Fruit fly (Drosophila melanogaster): ENCODE results near the gene CG43755.

Gene CG43755

dm6 chr2L:292301-292700 is 37.3 kb downstream of the CG43755 start, which contains the start of gene CG11562:
TSS of gene CG11562 (plus strand) at chr2L:292419.
- no peak for TF ChIP-seq CG1620 (GFP tag; optimal IDR thresholded peaks at IDR 0.05)

DNA sequence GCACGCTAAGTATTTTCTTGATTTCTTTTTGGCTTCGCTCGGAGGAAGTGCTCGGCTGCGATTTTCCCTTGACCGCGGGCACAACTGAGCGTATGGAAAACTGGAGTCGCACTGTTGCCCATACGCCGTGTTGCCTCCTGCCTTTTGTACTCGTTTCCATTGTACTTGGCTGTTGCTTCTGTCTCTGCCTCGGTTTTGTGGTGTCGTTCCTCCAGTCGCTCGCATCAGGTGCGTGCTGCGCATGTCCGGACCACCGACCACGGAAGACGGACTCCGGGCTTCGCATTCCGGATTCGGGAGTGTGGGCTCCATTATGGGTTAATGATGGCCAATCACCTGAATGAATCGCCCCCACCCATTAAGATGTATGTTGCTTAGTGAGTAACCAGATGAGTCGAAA is 37.9 kb downstream of the CG43755 start, which contains the start of gene CG3625:
Gene CG3625 (minus strand): TSS at position 139 of the 400 bp plus-strand sequence.
- TF ChIP-seq tj (GFP tag; optimal IDR thresholded peaks at IDR 0.05) (no peak), CG7101 (tag; optimal IDR thresholded peaks at IDR 0.05) (no peak)

DNA sequence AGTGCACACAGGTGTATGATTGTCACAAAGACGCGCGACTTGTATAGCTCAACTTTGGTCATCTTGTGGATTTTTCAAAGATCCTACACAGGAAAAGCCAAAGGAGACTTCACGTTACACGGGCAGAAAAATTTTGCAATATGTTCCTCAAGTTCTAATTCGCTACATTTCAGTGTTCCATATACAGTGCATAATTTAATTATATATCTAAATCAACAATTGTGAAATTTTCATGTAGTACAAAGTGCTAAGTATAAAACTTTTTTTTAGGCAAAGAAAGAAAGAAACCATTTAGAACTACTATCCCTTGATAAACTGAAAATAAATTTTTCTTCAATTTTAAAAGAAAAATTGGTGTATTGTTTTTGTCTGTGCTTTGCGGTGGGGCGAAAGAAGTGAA is 38.6 kb downstream of the CG43755 start:
- no peak for TF ChIP-seq cic (GFP tag; optimal IDR thresholded peaks at IDR 0.05)

- TF ChIP-seq CG5204 (GFP tag; optimal IDR thresholded peaks at IDR 0.05) (no peak), bab1 (GFP tag; optimal IDR thresholded peaks at IDR 0.05) (no peak), Mnt (GFP tag; optimal IDR thresholded peaks at IDR 0.05) (no peak)
Measured at dm6 chr2L:290373-290772, 39.2 kb downstream of the CG43755 start.

- TF ChIP-seq toe (GFP tag; optimal IDR thresholded peaks at IDR 0.05) (no peak), CG33017 (tag; optimal IDR thresholded peaks at IDR 0.05) (no peak), ovo (GFP tag; optimal IDR thresholded peaks at IDR 0.05) (no peak), CG5204 (GFP tag; optimal IDR thresholded peaks at IDR 0.05) (no peak), CG11617 (GFP tag; optimal IDR thresholded peaks at IDR 0.05) (no peak), Mnt (GFP tag; optimal IDR thresholded peaks at IDR 0.05) (no peak)
Measured at dm6 chr2L:289044-289443, 40.5 kb downstream of the CG43755 start, which contains the start of gene Amnionless. TSS of gene Amnionless (minus strand) at chr2L:289144.

DNA sequence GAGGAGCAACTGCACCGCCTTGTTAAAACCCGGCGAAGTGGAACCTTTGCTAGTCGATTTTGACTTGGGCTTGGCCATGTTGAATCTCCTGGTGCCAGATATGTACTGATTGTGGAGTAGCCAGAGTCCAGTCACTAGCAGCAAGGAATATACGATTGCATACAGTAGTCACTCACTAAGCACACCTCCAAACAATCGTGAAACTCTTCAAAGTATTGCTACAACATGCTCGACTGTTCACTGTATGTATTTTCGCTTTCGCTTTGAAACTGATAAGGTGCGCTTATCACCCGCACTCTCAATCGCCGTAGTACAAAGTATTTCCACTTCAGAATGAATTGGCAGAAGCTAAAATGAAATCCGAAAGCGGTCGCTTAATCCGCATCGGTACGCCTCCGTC is 43.1 kb downstream of the CG43755 start:
- peak; percentile 40 for TF ChIP-seq ovo (GFP tag; optimal IDR thresholded peaks at IDR 0.05)
- no peak for TF ChIP-seq CG5204 (GFP tag; optimal IDR thresholded peaks at IDR 0.05)
- peak; percentile 52 for TF ChIP-seq CG1620 (GFP tag; optimal IDR thresholded peaks at IDR 0.05)
- TF ChIP-seq tj (GFP tag; optimal IDR thresholded peaks at IDR 0.05): peak; percentile 47
- no peak for TF ChIP-seq toe (GFP tag; optimal IDR thresholded peaks at IDR 0.05)
- TF ChIP-seq CG11617 (GFP tag; optimal IDR thresholded peaks at IDR 0.05): peak; percentile 76
- peak; percentile 88 for TF ChIP-seq CG33017 (tag; optimal IDR thresholded peaks at IDR 0.05)
- TF ChIP-seq CG14711 (tag; optimal IDR thresholded peaks at IDR 0.05): peak; percentile 60
- no peak for TF ChIP-seq kay (GFP tag; ENCODE audit: borderline replicate concordance)
- no peak for TF ChIP-seq cnc (optimal IDR thresholded peaks at IDR 0.05)
- peak; percentile 85 for TF ChIP-seq CG7101 (tag; optimal IDR thresholded peaks at IDR 0.05)
- peak; percentile 98 for TF ChIP-seq cic (GFP tag; optimal IDR thresholded peaks at IDR 0.05)
- TF ChIP-seq CG7045 (GFP tag; optimal IDR thresholded peaks at IDR 0.05): peak; percentile 76
- peak; percentile 51 for TF ChIP-seq Crg-1 (GFP tag; optimal IDR thresholded peaks at IDR 0.05)
- TF ChIP-seq CG12768 (GFP tag; optimal IDR thresholded peaks at IDR 0.05): peak; percentile 90
- no peak for TF ChIP-seq bab1 (GFP tag; optimal IDR thresholded peaks at IDR 0.05)
- peak; percentile 65 for TF ChIP-seq Clk (GFP tag; optimal IDR thresholded peaks at IDR 0.05)
- no peak for TF ChIP-seq Hr96 (GFP tag; optimal IDR thresholded peaks at IDR 0.05)
- peak; percentile 83 for TF ChIP-seq Mnt (GFP tag; optimal IDR thresholded peaks at IDR 0.05)
- peak; percentile 64 for TF ChIP-seq pad (GFP tag; optimal IDR thresholded peaks at IDR 0.05)

dm6 chr2L:285596-286023 is 44.0 kb downstream of the CG43755 start:
- TF ChIP-seq cic (GFP tag; optimal IDR thresholded peaks at IDR 0.05) (no peak), Clk (GFP tag; optimal IDR thresholded peaks at IDR 0.05) (no peak), bab1 (GFP tag; optimal IDR thresholded peaks at IDR 0.05) (peak; percentile 39), pad (GFP tag; optimal IDR thresholded peaks at IDR 0.05) (peak; percentile 49), Crg-1 (GFP tag; optimal IDR thresholded peaks at IDR 0.05) (no peak), CG7101 (tag; optimal IDR thresholded peaks at IDR 0.05) (peak; percentile 57), Hr96 (GFP tag; optimal IDR thresholded peaks at IDR 0.05) (no peak), CG1620 (GFP tag; optimal IDR thresholded peaks at IDR 0.05) (no peak), CG12768 (GFP tag; optimal IDR thresholded peaks at IDR 0.05) (peak; percentile 51), kay (GFP tag; ENCODE audit: borderline replicate concordance) (no peak), toe (GFP tag; optimal IDR thresholded peaks at IDR 0.05) (no peak), ovo (GFP tag; optimal IDR thresholded peaks at IDR 0.05) (no peak), CG5204 (GFP tag; optimal IDR thresholded peaks at IDR 0.05) (no peak), CG7045 (GFP tag; optimal IDR thresholded peaks at IDR 0.05) (peak; percentile 23), CG11617 (GFP tag; optimal IDR thresholded peaks at IDR 0.05) (no peak), CG14711 (tag; optimal IDR thresholded peaks at IDR 0.05) (peak; percentile 90), tj (GFP tag; optimal IDR thresholded peaks at IDR 0.05) (no peak), CG33017 (tag; optimal IDR thresholded peaks at IDR 0.05) (peak; percentile 62)

- TF ChIP-seq toe (GFP tag; optimal IDR thresholded peaks at IDR 0.05): no peak
- TF ChIP-seq CG33017 (tag; optimal IDR thresholded peaks at IDR 0.05): peak; percentile 9
- peak; percentile 36 for TF ChIP-seq tj (GFP tag; optimal IDR thresholded peaks at IDR 0.05)
- TF ChIP-seq CG11617 (GFP tag; optimal IDR thresholded peaks at IDR 0.05): peak; percentile 60
- TF ChIP-seq cnc (optimal IDR thresholded peaks at IDR 0.05): no peak
- TF ChIP-seq bab1 (GFP tag; optimal IDR thresholded peaks at IDR 0.05): peak; percentile 88
- TF ChIP-seq Clk (GFP tag; optimal IDR thresholded peaks at IDR 0.05): no peak
- TF ChIP-seq CG7045 (GFP tag; optimal IDR thresholded peaks at IDR 0.05): no peak
- no peak for TF ChIP-seq CG14711 (tag; optimal IDR thresholded peaks at IDR 0.05)
- peak; percentile 36 for TF ChIP-seq CG7101 (tag; optimal IDR thresholded peaks at IDR 0.05)
- TF ChIP-seq ovo (GFP tag; optimal IDR thresholded peaks at IDR 0.05): peak; percentile 46
- TF ChIP-seq Mnt (GFP tag; optimal IDR thresholded peaks at IDR 0.05): peak; percentile 27
- peak; percentile 78 for TF ChIP-seq CG12768 (GFP tag; optimal IDR thresholded peaks at IDR 0.05)
- TF ChIP-seq cic (GFP tag; optimal IDR thresholded peaks at IDR 0.05): peak; percentile 25
- TF ChIP-seq pad (GFP tag; optimal IDR thresholded peaks at IDR 0.05): peak; percentile 19
- peak; percentile 50 for TF ChIP-seq Crg-1 (GFP tag; optimal IDR thresholded peaks at IDR 0.05)
- no peak for TF ChIP-seq kay (GFP tag; ENCODE audit: borderline replicate concordance)
- no peak for TF ChIP-seq Hr96 (GFP tag; optimal IDR thresholded peaks at IDR 0.05)
- TF ChIP-seq CG1620 (GFP tag; optimal IDR thresholded peaks at IDR 0.05): no peak
- TF ChIP-seq CG5204 (GFP tag; optimal IDR thresholded peaks at IDR 0.05): no peak
Measured at dm6 chr2L:283071-283482, 46.5 kb downstream of the CG43755 start, which contains the start of gene CG11601. TSS of gene CG11601 (minus strand) at chr2L:283269.

All from whole organism, adult.